Fruit fly (Drosophila melanogaster): ENCODE results near the gene Hsp26.

The Hsp26 gene

DNA sequence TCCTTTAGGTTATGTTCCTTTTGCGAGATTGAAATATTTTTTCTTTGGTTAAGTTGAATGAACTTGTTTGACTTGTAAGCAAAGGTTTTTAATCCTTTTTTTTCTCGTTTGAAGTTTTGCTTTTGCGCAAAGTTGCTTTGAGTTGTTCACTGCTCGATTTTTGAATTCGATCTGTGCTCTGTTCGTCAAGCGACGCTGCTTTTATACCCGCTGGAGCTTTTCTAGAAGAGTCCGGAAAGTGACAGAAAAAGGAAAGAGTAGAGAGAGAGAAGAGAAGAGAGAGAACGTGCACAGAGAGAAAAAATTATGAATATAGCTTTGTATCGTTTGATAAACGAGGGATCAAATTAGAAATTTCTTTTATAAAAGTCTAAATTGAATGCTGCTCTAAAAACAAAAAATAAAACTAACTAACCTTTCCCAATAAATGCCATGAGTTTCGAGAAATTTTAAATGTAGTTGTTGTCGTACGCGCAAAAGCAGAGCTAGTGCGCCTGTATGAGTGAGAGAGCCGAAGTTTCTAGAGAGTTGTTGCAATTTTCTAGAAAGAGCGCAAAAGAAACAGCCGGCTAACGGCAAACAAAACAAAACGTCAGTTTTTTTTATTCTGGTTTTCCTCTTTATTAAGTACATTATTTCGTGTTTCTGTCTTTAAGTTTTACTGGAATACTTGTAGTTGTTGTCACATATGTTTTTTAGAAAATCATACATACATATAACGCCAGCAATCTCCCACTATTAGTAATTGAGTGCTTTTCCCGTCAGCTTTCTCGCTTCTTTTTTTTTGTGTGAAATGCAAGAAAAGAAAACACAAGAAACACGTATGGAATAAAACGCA, at the start of gene Hsp26 (continued):
- TF ChIP-seq CG8924 (tag; optimal IDR thresholded peaks at IDR 0.05) (peak; percentile 87), CG10366 (GFP tag; IDR thresholded peaks at IDR 0.05) (peak; percentile 87), E2f1 (GFP tag; IDR thresholded peaks at IDR 0.05) (peak; percentile 86), gcm (GFP tag; optimal IDR thresholded peaks at IDR 0.05) (peak; percentile 87), YL-1 (GFP tag; optimal IDR thresholded peaks at IDR 0.05) (peak; percentile 67), slbo (GFP tag; IDR thresholded peaks at IDR 0.05) (peak; percentile 85), CG32767 (GFP tag; IDR thresholded peaks at IDR 0.05) (peak; percentile 86), dimm (GFP tag; IDR thresholded peaks at IDR 0.05) (peak; percentile 58; the same call in 1 of the 2 replicates), Ptx1 (GFP tag; IDR thresholded peaks at IDR 0.05) (peak; percentile 87), bab2 (GFP tag; optimal IDR thresholded peaks at IDR 0.05) (peak; percentile 83), bigmax (GFP tag; optimal IDR thresholded peaks at IDR 0.05) (peak; percentile 62), Rx (GFP tag; IDR thresholded peaks at IDR 0.05) (peak; percentile 27; the same call in 1 of the 2 replicates), NfI (GFP tag; optimal IDR thresholded peaks at IDR 0.05) (peak; percentile 77), ato (GFP tag; IDR thresholded peaks at IDR 0.05; ENCODE audit: partially characterized antibody) (no peak), rib (GFP tag; IDR thresholded peaks at IDR 0.05) (peak; percentile 75), CG31388 (GFP tag; optimal IDR thresholded peaks at IDR 0.05) (peak; percentile 21), CG12236 (GFP tag; optimal IDR thresholded peaks at IDR 0.05) (peak; percentile 69), dmrt99B (tag; optimal IDR thresholded peaks at IDR 0.05) (peak; percentile 85), CG4854 (GFP tag; optimal IDR thresholded peaks at IDR 0.05) (peak; percentile 58), CG4424 (GFP tag; optimal IDR thresholded peaks at IDR 0.05) (peak; percentile 83), fd102C (GFP tag; optimal IDR thresholded peaks at IDR 0.05) (peak; percentile 27), PHDP (tag; optimal IDR thresholded peaks at IDR 0.05) (peak; percentile 90), CG16815 (GFP tag; optimal IDR thresholded peaks at IDR 0.05) (peak; percentile 40), CG8290 (GFP tag; optimal IDR thresholded peaks at IDR 0.05) (peak; percentile 72), CG8290 (tag; optimal IDR thresholded peaks at IDR 0.05) (peak in 1 of 2 experiments; percentile 24), Hr51 (GFP tag; optimal IDR thresholded peaks at IDR 0.05) (peak; percentile 48 to 89), da (GFP tag; optimal IDR thresholded peaks at IDR 0.05) (no peak), CG10462 (GFP tag; optimal IDR thresholded peaks at IDR 0.05) (peak; percentile 72), GATAe (GFP tag; conservative IDR thresholded peaks at IDR 0.05) (0 out of 2 replicates have a peak, but pooled peaks have one; percentile 27), Vsx1 (GFP tag; optimal IDR thresholded peaks at IDR 0.05) (peak; percentile 53), CG9932 (GFP tag; IDR thresholded peaks at IDR 0.05) (peak; percentile 61), CG18476 (GFP tag; optimal IDR thresholded peaks at IDR 0.05) (peak; percentile 74), Atf3 (GFP tag; optimal IDR thresholded peaks at IDR 0.05) (peak; percentile 80), fd96Cb (tag; optimal IDR thresholded peaks at IDR 0.05) (peak; percentile 65), pros (GFP tag; optimal IDR thresholded peaks at IDR 0.05) (no peak), Sry-δ (GFP tag; optimal IDR thresholded peaks at IDR 0.05) (peak; percentile 24), CG12104 (GFP tag; optimal IDR thresholded peaks at IDR 0.05) (peak; percentile 45), CG10431 (GFP tag; optimal IDR thresholded peaks at IDR 0.05) (no peak), sob (GFP tag; IDR thresholded peaks at IDR 0.05) (peak; percentile 82), CG10209 (GFP tag; optimal IDR thresholded peaks at IDR 0.05) (peak; percentile 80), ind (GFP tag; optimal IDR thresholded peaks at IDR 0.05) (peak; percentile 69), CG31224 (GFP tag; IDR thresholded peaks at IDR 0.05) (peak; percentile 68), CG9797 (GFP tag; optimal IDR thresholded peaks at IDR 0.05) (no peak), CG11456 (GFP tag; IDR thresholded peaks at IDR 0.05) (peak; percentile 61; the same call in 1 of the 3 replicates), Hey (tag; optimal IDR thresholded peaks at IDR 0.05) (no peak), CG8944 (GFP tag; optimal IDR thresholded peaks at IDR 0.05) (peak; percentile 82), Kr (GFP tag; optimal IDR thresholded peaks at IDR 0.05) (no peak), gro (GFP tag; optimal IDR thresholded peaks at IDR 0.05) (peak; percentile 80), bsh (GFP tag; optimal IDR thresholded peaks at IDR 0.05) (peak; percentile 74 to 93)
